Fruit fly (Drosophila melanogaster): Measurements from ENCODE around the gene CG10584.

CG10584 gene

dm6 chr3L:20986929-20987363 is 44.2 kb downstream of the CG10584 start:
- TF ChIP-seq CG17801 (GFP tag; optimal IDR thresholded peaks at IDR 0.05; ENCODE audit: partially characterized antibody): no peak

dm6 chr3L:20984414-20985208 is 46.5 kb downstream of the CG10584 start:
- no peak for TF ChIP-seq CG17801 (GFP tag; optimal IDR thresholded peaks at IDR 0.05; ENCODE audit: partially characterized antibody)

dm6 chr3L:20983309-20983708 is 47.9 kb downstream of the CG10584 start:
- no peak for TF ChIP-seq CG17801 (GFP tag; optimal IDR thresholded peaks at IDR 0.05; ENCODE audit: partially characterized antibody)

dm6 chr3L:20982544-20982943 is 48.6 kb downstream of the CG10584 start:
- TF ChIP-seq CG17801 (GFP tag; optimal IDR thresholded peaks at IDR 0.05; ENCODE audit: partially characterized antibody): no peak

dm6 chr3L:20981724-20982123 is 49.4 kb downstream of the CG10584 start:
- no peak for TF ChIP-seq CG17801 (GFP tag; optimal IDR thresholded peaks at IDR 0.05; ENCODE audit: partially characterized antibody)

dm6 chr3L:20980499-20980898 is 50.7 kb downstream of the CG10584 start:
- TF ChIP-seq CG17801 (GFP tag; optimal IDR thresholded peaks at IDR 0.05; ENCODE audit: partially characterized antibody): no peak

Measured in ovary, adult (tissue).